Worm (Caenorhabditis elegans) whole organism, L4 larva: ENCODE results near the gene F20D6.15.
A peak's percentile ranks its signal among the peaks of the same experiment; 100 is the strongest.

Source experiments
- F26F4.8 ChIP-seq: fragments of 200-800 bp; sonication (Bioruptor generic); conservative IDR thresholded peaks from 2 replicates; pipeline ENCODE4 v1.3.6; 2022; ENCODE audit warnings: missing genetic modification characterization, missing compliant biosample characterization
- R02D3.7 ChIP-seq: fragments of 150-350 bp; sonication (generic microtip); optimal IDR thresholded peaks from 3 replicates; lab custom pipeline; 2014; ENCODE audit warnings: missing biosample characterization, missing genetic modification characterization
- Y105C5A.15 ChIP-seq: fragments of 200-800 bp; sonication (Bioruptor generic); IDR thresholded peaks from 2 replicates; pipeline ENCODE4 v1.3.6; 2022; ENCODE audit warnings: missing genetic modification characterization, missing compliant biosample characterization
- aha-1 ChIP-seq: fragments of 150-350 bp; peaks from one replicate; lab custom pipeline; 2014; ENCODE audit warnings: missing biosample characterization, missing genetic modification characterization
- ceh-82 ChIP-seq: sonication (generic microtip); optimal IDR thresholded peaks from 2 replicates; lab custom pipeline; 2017; ENCODE audit warnings: missing biosample characterization, missing genetic modification characterization
- daf-12 ChIP-seq: fragments of 150-350 bp; optimal IDR thresholded peaks from 2 replicates; lab custom pipeline; 2014; ENCODE audit warnings: missing biosample characterization, missing genetic modification reagents, missing genetic modification characterization
- daf-16 ChIP-seq, 3 experiments: sonication (generic microtip); optimal IDR thresholded peaks; 2 replicates each; lab custom pipeline; 2016 to 2017; ENCODE audit warnings: missing genetic modification characterization in 3 of 3, missing genetic modification reagents in 3 of 3, mild to moderate bottlenecking in 2 of 3, missing compliant biosample characterization in 2 of 3, missing biosample characterization in 1 of 3, moderate library complexity in 1 of 3
- dmd-6 ChIP-seq: fragments of 200-800 bp; sonication (Bioruptor generic); IDR thresholded peaks from 2 replicates; pipeline ENCODE4 v1.3.6; 2022; ENCODE audit warnings: missing genetic modification reagents, missing genetic modification characterization, missing compliant biosample characterization
- dmd-8 ChIP-seq: fragments of 200-800 bp; sonication (Bioruptor generic); IDR thresholded peaks from 2 replicates; pipeline ENCODE4 v1.3.6; 2022; ENCODE audit warnings: missing genetic modification characterization, missing compliant biosample characterization
- dve-1 ChIP-seq: sonication (generic microtip); optimal IDR thresholded peaks from 2 replicates; lab custom pipeline; 2017; ENCODE audit warnings: antibody characterized with exemption, mild to moderate bottlenecking, missing genetic modification characterization, missing compliant biosample characterization; ENCODE audit not compliant: insufficient read depth
- egl-43 ChIP-seq: fragments of 200-800 bp; sonication (Bioruptor generic); IDR thresholded peaks from 2 replicates; pipeline ENCODE4 v1.3.6; 2022; ENCODE audit warnings: missing genetic modification reagents, missing genetic modification characterization, missing compliant biosample characterization
- fos-1 ChIP-seq: fragments of 150-350 bp; optimal IDR thresholded peaks from 2 replicates; lab custom pipeline; 2014; ENCODE audit warnings: missing biosample characterization, missing genetic modification characterization
- gei-8 ChIP-seq: fragments of 200-800 bp; sonication (Bioruptor generic); optimal IDR thresholded peaks from 2 replicates; lab custom pipeline; 2018; ENCODE audit warnings: mild to moderate bottlenecking, missing genetic modification characterization, missing compliant biosample characterization
- hlh-11 ChIP-seq: fragments of 200-800 bp; sonication (Bioruptor generic); optimal IDR thresholded peaks from 2 replicates; lab custom pipeline; 2018; ENCODE audit warnings: mild to moderate bottlenecking, missing genetic modification characterization, missing compliant biosample characterization
- hlh-30 ChIP-seq: sonication (generic microtip); optimal IDR thresholded peaks from 2 replicates; lab custom pipeline; 2017; ENCODE audit warnings: antibody characterized with exemption, mild to moderate bottlenecking, missing genetic modification characterization, missing compliant biosample characterization; ENCODE audit not compliant: insufficient read depth
- hmg-1.1 ChIP-seq: fragments of 200-800 bp; sonication (Bioruptor generic); IDR thresholded peaks from 2 replicates; pipeline ENCODE4 v1.3.6; 2022; ENCODE audit warnings: missing genetic modification reagents, missing genetic modification characterization, missing compliant biosample characterization
- lim-7 ChIP-seq: fragments of 200-800 bp; sonication (Bioruptor generic); IDR thresholded peaks from 2 replicates; pipeline ENCODE4 v1.3.6; 2022; ENCODE audit warnings: missing genetic modification characterization, missing compliant biosample characterization
- lin-13 ChIP-seq: fragments of 150-350 bp; optimal IDR thresholded peaks from 2 replicates; lab custom pipeline; 2014; ENCODE audit warnings: missing biosample characterization, missing genetic modification reagents, missing genetic modification characterization
- lin-39 ChIP-seq: fragments of 150-350 bp; optimal IDR thresholded peaks from 2 replicates; lab custom pipeline; 2014; ENCODE audit warnings: missing biosample characterization, missing genetic modification reagents, missing genetic modification characterization
- lir-3 ChIP-seq: sonication (generic microtip); optimal IDR thresholded peaks from 2 replicates; lab custom pipeline; 2016; ENCODE audit warnings: mild to moderate bottlenecking, missing genetic modification characterization, missing compliant biosample characterization
- madf-5 ChIP-seq, 2 experiments: fragments of 200-800 bp; sonication (Bioruptor generic); IDR thresholded peaks; 2 replicates each; pipeline ENCODE4 v1.3.6; 2022; ENCODE audit warnings: missing compliant biosample characterization in 2 of 2, missing genetic modification characterization in 2 of 2
- madf-9 ChIP-seq: fragments of 200-800 bp; sonication (Bioruptor generic); conservative IDR thresholded peaks from 2 replicates; pipeline ENCODE4 v1.3.6; 2022; ENCODE audit warnings: missing genetic modification reagents, missing genetic modification characterization, missing compliant biosample characterization
- mdl-1 ChIP-seq, 2 experiments: fragments of 150-350 bp in 1 of 2; sonication (generic microtip) in 1 of 2; optimal IDR thresholded peaks; 2 replicates each; lab custom pipeline; 2014 to 2017; ENCODE audit warnings: missing biosample characterization in 2 of 2, missing genetic modification characterization in 2 of 2
- mes-2 ChIP-seq: sonication (generic microtip); optimal IDR thresholded peaks from 2 replicates; lab custom pipeline; 2016; ENCODE audit warnings: missing genotype, mild to moderate bottlenecking, missing genetic modification characterization, missing compliant biosample characterization; ENCODE audit not compliant: poor library complexity, severe bottlenecking
- mxl-2 ChIP-seq: fragments of 200-800 bp; sonication (Bioruptor generic); conservative IDR thresholded peaks from 2 replicates; pipeline ENCODE4 v1.3.6; 2022; ENCODE audit warnings: missing genetic modification reagents, missing genetic modification characterization, missing compliant biosample characterization
- mxl-3 ChIP-seq: fragments of 200-800 bp; sonication (Bioruptor generic); optimal IDR thresholded peaks from 2 replicates; lab custom pipeline; 2018; ENCODE audit warnings: mild to moderate bottlenecking, missing genetic modification characterization, missing compliant biosample characterization
- nhr-102 ChIP-seq: sonication (generic microtip); optimal IDR thresholded peaks from 2 replicates; lab custom pipeline; 2016; ENCODE audit warnings: mild to moderate bottlenecking, missing genetic modification characterization, moderate library complexity, missing compliant biosample characterization
- nhr-111 ChIP-seq: fragments of 200-800 bp; sonication (Bioruptor generic); optimal IDR thresholded peaks from 2 replicates; lab custom pipeline; 2018; ENCODE audit warnings: mild to moderate bottlenecking, missing genetic modification characterization, missing compliant biosample characterization
- nhr-28 ChIP-seq: fragments of 150-350 bp; optimal IDR thresholded peaks from 2 replicates; lab custom pipeline; 2014; ENCODE audit warnings: missing biosample characterization, missing genetic modification characterization
- nhr-41 ChIP-seq: fragments of 200-800 bp; sonication (Bioruptor generic); IDR thresholded peaks from 2 replicates; pipeline ENCODE4 v1.3.6; 2022; ENCODE audit warnings: missing genetic modification reagents, missing genetic modification characterization, missing compliant biosample characterization
- nhr-42 ChIP-seq: fragments of 200-800 bp; sonication (Bioruptor generic); IDR thresholded peaks from 2 replicates; pipeline ENCODE4 v1.3.6; 2022; ENCODE audit warnings: missing genetic modification characterization, missing compliant biosample characterization
- php-3 ChIP-seq: fragments of 200-800 bp; sonication (Bioruptor generic); IDR thresholded peaks from 2 replicates; pipeline ENCODE4 v1.3.6; 2022; ENCODE audit warnings: missing genetic modification reagents, missing genetic modification characterization, missing compliant biosample characterization
- rbr-2 ChIP-seq: sonication (generic microtip); optimal IDR thresholded peaks from 2 replicates; lab custom pipeline; 2016; ENCODE audit warnings: missing genotype, missing genetic modification characterization, missing compliant biosample characterization
- sdz-12 ChIP-seq: fragments of 200-800 bp; sonication (Bioruptor generic); optimal IDR thresholded peaks from 2 replicates; lab custom pipeline; 2018; ENCODE audit warnings: mild to moderate bottlenecking, missing genetic modification characterization, missing compliant biosample characterization
- set-16 ChIP-seq: fragments of 200-800 bp; sonication (Bioruptor generic); IDR thresholded peaks from 2 replicates; pipeline ENCODE4 v1.3.6; 2022; ENCODE audit warnings: missing genetic modification reagents, missing genetic modification characterization, missing compliant biosample characterization
- snpc-1.2 ChIP-seq: fragments of 200-800 bp; sonication (Bioruptor generic); IDR thresholded peaks from 2 replicates; pipeline ENCODE4 v1.3.6; 2022; ENCODE audit warnings: missing genetic modification reagents, missing genetic modification characterization, missing compliant biosample characterization
- snpc-4 ChIP-seq: fragments of 150-350 bp; optimal IDR thresholded peaks from 2 replicates; lab custom pipeline; 2014; ENCODE audit warnings: missing biosample characterization, missing genetic modification characterization
- spr-1 ChIP-seq: sonication (generic microtip); optimal IDR thresholded peaks from 2 replicates; lab custom pipeline; 2016; ENCODE audit warnings: mild to moderate bottlenecking, missing genetic modification characterization, missing compliant biosample characterization
- unc-62 ChIP-seq, 3 experiments: fragments of 150-350 bp in 1 of 3; sonication (generic microtip); optimal IDR thresholded peaks in 2 of 3; peaks in 1 of 3; 1 replicate in 1 of 3; 2 replicates in 2 of 3; lab custom pipeline; 2014 to 2017; ENCODE audit warnings: missing biosample characterization in 3 of 3, missing genetic modification characterization in 3 of 3, missing genetic modification reagents in 3 of 3, missing genotype in 1 of 3
- vab-7 ChIP-seq: fragments of 200-800 bp; sonication (Bioruptor generic); IDR thresholded peaks from 2 replicates; pipeline ENCODE4 v1.3.6; 2022; ENCODE audit warnings: missing genetic modification reagents, missing genetic modification characterization, missing compliant biosample characterization
- zag-1 ChIP-seq: fragments of 150-350 bp; optimal IDR thresholded peaks from 2 replicates; lab custom pipeline; 2014; ENCODE audit warnings: missing biosample characterization, missing genetic modification characterization
- zfp-2 ChIP-seq: sonication (generic microtip); optimal IDR thresholded peaks from 2 replicates; lab custom pipeline; 2016; ENCODE audit warnings: mild to moderate bottlenecking, missing genetic modification characterization, missing compliant biosample characterization
- zfp-3 ChIP-seq: fragments of 200-800 bp; sonication (Bioruptor generic); conservative IDR thresholded peaks from 2 replicates; pipeline ENCODE4 v1.3.6; 2022; ENCODE audit warnings: missing genetic modification reagents, missing genetic modification characterization, missing compliant biosample characterization

F20D6.15 gene

DNA sequence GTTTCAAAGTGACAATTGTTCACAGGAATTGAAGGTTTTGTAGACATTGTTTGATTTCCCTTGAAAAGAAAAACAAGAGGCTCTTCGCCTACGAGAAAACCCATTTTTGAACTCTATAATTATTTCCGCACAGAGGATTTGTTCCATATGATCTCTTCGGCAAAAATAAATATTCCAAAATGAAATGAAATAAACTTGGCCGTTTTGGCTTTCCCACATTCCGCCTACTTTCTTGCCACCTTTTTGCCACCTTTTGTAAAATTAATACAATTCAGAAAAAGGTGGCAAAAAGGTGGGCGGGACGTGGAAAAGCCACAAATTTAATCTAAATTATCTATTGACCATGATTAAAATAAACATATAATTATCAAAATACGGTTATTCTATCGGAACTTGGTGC lies at the start of gene F20D6.15:
F20D6.15 (minus strand) TSS at position 47 of the 400 bp plus-strand sequence.
- no peak for TF ChIP-seq daf-12 (tag; lab: Kevin White, UChicago)
- TF ChIP-seq aha-1 (tag; lab: Kevin White, UChicago): peak; percentile 94

ce11 chrV:8235331-8235730 lies 47.1 kb upstream of the F20D6.15 start:
- TF ChIP-seq nhr-41 (0 out of 2 replicates have a peak, but pooled peaks have one; percentile 32), mes-2 (no peak), gei-8 (GFP tag; lab: Kevin White, UChicago) (peak; percentile 18), rbr-2 (tag; lab: Kevin White, UChicago) (peak; percentile 26), lim-7 (GFP tag; lab: Robert Waterston, UW) (peak; percentile 70), nhr-28 (peak; percentile 13), dmd-6 (GFP tag; lab: Robert Waterston, UW) (peak; percentile 49; the same call in 1 of the 2 replicates), madf-9 (GFP tag; lab: Robert Waterston, UW) (0 out of 2 replicates have a peak, but pooled peaks have one; percentile 24), sdz-12 (GFP tag; lab: Kevin White, UChicago) (peak; percentile 2), snpc-1.2 (peak; percentile 65), mxl-2 (GFP tag; lab: Robert Waterston, UW) (no peak; the same call in 1 of the 2 replicates), zag-1 (tag; lab: Kevin White, UChicago) (no peak), lin-39 (tag; lab: Kevin White, UChicago) (no peak), spr-1 (tag; lab: Kevin White, UChicago) (no peak), nhr-111 (peak; percentile 49), hmg-1.1 (GFP tag; lab: Robert Waterston, UW) (peak; percentile 55), F26F4.8 (GFP tag; lab: Robert Waterston, UW) (0 out of 2 replicates have a peak, but pooled peaks have one; percentile 45), vab-7 (GFP tag; lab: Robert Waterston, UW) (peak; percentile 41; the same call in 1 of the 2 replicates), lir-3 (tag; lab: Kevin White, UChicago) (peak; percentile 39), nhr-42 (GFP tag; lab: Robert Waterston, UW) (peak; percentile 39; the same call in 1 of the 2 replicates), R02D3.7 (tag; lab: Kevin White, UChicago) (no peak), mdl-1 (tag; optimal IDR thresholded peaks at IDR 0.05; lab: Kevin White, UChicago) (no peak), hlh-11 (peak; percentile 54), mxl-3 (GFP tag; lab: Kevin White, UChicago) (no peak), daf-16 (GFP tag; optimal IDR thresholded peaks at IDR 0.05; lab: Kevin White, UChicago) (peak in 1 of 2 experiments; percentile 38), daf-16 (tag; optimal IDR thresholded peaks at IDR 0.05; lab: Kevin White, UChicago) (peak; percentile 45), set-16 (GFP tag; lab: Robert Waterston, UW) (no peak), unc-62 (GFP tag; optimal IDR thresholded peaks at IDR 0.05 in 1 of 2; lab: Kevin White, UChicago) (no peak), unc-62 (tag; optimal IDR thresholded peaks at IDR 0.05; lab: Kevin White, UChicago) (no peak), egl-43 (GFP tag; lab: Robert Waterston, UW) (no peak), Y105C5A.15 (no peak), zfp-3 (GFP tag; lab: Robert Waterston, UW) (no peak), madf-5 (GFP tag; IDR thresholded peaks at IDR 0.05; lab: Robert Waterston, UW) (no peak), nhr-102 (tag; lab: Kevin White, UChicago) (peak; percentile 35), fos-1 (no peak), aha-1 (tag; lab: Kevin White, UChicago) (no peak), hlh-30 (tag; lab: Kevin White, UChicago) (peak; percentile 9), dmd-8 (GFP tag; lab: Robert Waterston, UW) (0 out of 2 replicates have a peak, but pooled peaks have one; percentile 32), php-3 (GFP tag; lab: Robert Waterston, UW) (no peak), snpc-4 (tag; lab: Kevin White, UChicago) (peak; percentile 61), daf-12 (tag; lab: Kevin White, UChicago) (no peak), dve-1 (tag; lab: Kevin White, UChicago) (peak; percentile 66), ceh-82 (tag; lab: Kevin White, UChicago) (no peak), zfp-2 (peak; percentile 20), lin-13 (GFP tag; lab: Kevin White, UChicago) (no peak)
